Fruit fly (Drosophila melanogaster): ENCODE results near the gene CG17380.

CG17380 gene

dm6 chr3R:23386907-23387306 is 16.6 kb downstream of the CG17380 start (continued):
- TF ChIP-seq Eip75B (GFP tag; optimal IDR thresholded peaks at IDR 0.05) = no peak
- peak; percentile 3 for TF ChIP-seq CG3032 (tag; optimal IDR thresholded peaks at IDR 0.05)
- TF ChIP-seq CG32006 (GFP tag; optimal IDR thresholded peaks at IDR 0.05) = peak; percentile 71
- TF ChIP-seq CG4318 (GFP tag; optimal IDR thresholded peaks at IDR 0.05) = peak; percentile 57
- TF ChIP-seq net (GFP tag; optimal IDR thresholded peaks at IDR 0.05) = peak; percentile 39
- TF ChIP-seq Sox15 (GFP tag; optimal IDR thresholded peaks at IDR 0.05) = no peak
- TF ChIP-seq CG8319 (GFP tag; optimal IDR thresholded peaks at IDR 0.05) = no peak
- no peak for TF ChIP-seq svp (GFP tag)
- no peak for TF ChIP-seq CG7368 (GFP tag; optimal IDR thresholded peaks at IDR 0.05)
- peak; percentile 44 for TF ChIP-seq CG3919 (GFP tag; optimal IDR thresholded peaks at IDR 0.05)
- TF ChIP-seq CG6276 (GFP tag; optimal IDR thresholded peaks at IDR 0.05) = peak; percentile 54
- TF ChIP-seq CG8632 (GFP tag; optimal IDR thresholded peaks at IDR 0.05) = no peak
- no peak for TF ChIP-seq Eip93F (GFP tag; optimal IDR thresholded peaks at IDR 0.05)
- TF ChIP-seq CG11762 (GFP tag; optimal IDR thresholded peaks at IDR 0.05; ENCODE audit: insufficient read depth) = peak; percentile 8
- TF ChIP-seq CG34406 (GFP tag; optimal IDR thresholded peaks at IDR 0.05) = no peak
- peak; percentile 58 for TF ChIP-seq OdsH (GFP tag; optimal IDR thresholded peaks at IDR 0.05)
- peak; percentile 7 for TF ChIP-seq CG11902 (GFP tag; optimal IDR thresholded peaks at IDR 0.05)
- peak; percentile 35 for TF ChIP-seq achi (GFP tag; optimal IDR thresholded peaks at IDR 0.05)
- peak; percentile 54; the same call in 1 of the 2 replicates for TF ChIP-seq Gug (GFP tag; IDR thresholded peaks at IDR 0.05)
- TF ChIP-seq fd85E (GFP tag; optimal IDR thresholded peaks at IDR 0.05) = no peak
- peak; percentile 71; the same call in 2 of the 3 replicates for TF ChIP-seq CG6163 (GFP tag; IDR thresholded peaks at IDR 0.05)
- TF ChIP-seq Eip78C (GFP tag) = peak; percentile 84
- TF ChIP-seq Hr4 (GFP tag; optimal IDR thresholded peaks at IDR 0.05) = peak; percentile 77
- TF ChIP-seq CG6854 (GFP tag; optimal IDR thresholded peaks at IDR 0.05) = no peak
- TF ChIP-seq CG15336 (GFP tag; IDR thresholded peaks at IDR 0.05) = peak; percentile 84
- TF ChIP-seq Hr39 (GFP tag; optimal IDR thresholded peaks at IDR 0.05) = peak; percentile 14
- no peak for TF ChIP-seq ss (GFP tag; optimal IDR thresholded peaks at IDR 0.05)
- TF ChIP-seq CG6808 (GFP tag; optimal IDR thresholded peaks at IDR 0.05) = no peak
- no peak for TF ChIP-seq fd59A (GFP tag; optimal IDR thresholded peaks at IDR 0.05)
- TF ChIP-seq esn (GFP tag; optimal IDR thresholded peaks at IDR 0.05) = no peak
- TF ChIP-seq topi (GFP tag; optimal IDR thresholded peaks at IDR 0.05) = peak; percentile 29
- TF ChIP-seq CG11294 (GFP tag; IDR thresholded peaks at IDR 0.05) = peak; percentile 46; the same call in 1 of the 2 replicates

dm6 chr3R:23386021-23386457 is 17.5 kb downstream of the CG17380 start:
- TF ChIP-seq CG6808 (GFP tag; optimal IDR thresholded peaks at IDR 0.05) (no peak), Lpt (GFP tag; optimal IDR thresholded peaks at IDR 0.05) (no peak), fkh (GFP tag; optimal IDR thresholded peaks at IDR 0.05) (peak; percentile 62), pdm3 (GFP tag; optimal IDR thresholded peaks at IDR 0.05) (peak; percentile 3), CG16779 (tag; optimal IDR thresholded peaks at IDR 0.05) (peak; percentile 41), fd85E (GFP tag; optimal IDR thresholded peaks at IDR 0.05) (no peak), acj6 (GFP tag; optimal IDR thresholded peaks at IDR 0.05) (no peak), Sox14 (GFP tag; optimal IDR thresholded peaks at IDR 0.05) (peak; percentile 75), vri (GFP tag; optimal IDR thresholded peaks at IDR 0.05) (peak; percentile 19), net (GFP tag; optimal IDR thresholded peaks at IDR 0.05) (no peak), Eip78C (GFP tag) (peak; percentile 62)

- TF ChIP-seq svp (GFP tag) (peak; percentile 33), cyc (GFP tag; optimal IDR thresholded peaks at IDR 0.05) (no peak), net (GFP tag; optimal IDR thresholded peaks at IDR 0.05) (peak; percentile 50), CG6792 (GFP tag; optimal IDR thresholded peaks at IDR 0.05) (peak; percentile 10), salr (GFP tag; optimal IDR thresholded peaks at IDR 0.05) (peak in 1 of 2 experiments; percentile 41), topi (GFP tag; optimal IDR thresholded peaks at IDR 0.05) (no peak), CG3032 (tag; optimal IDR thresholded peaks at IDR 0.05) (no peak), CG6163 (GFP tag; IDR thresholded peaks at IDR 0.05) (0 out of 3 replicates have a peak, but pooled peaks have one; percentile 46), Eip75B (GFP tag; optimal IDR thresholded peaks at IDR 0.05) (no peak), esn (GFP tag; optimal IDR thresholded peaks at IDR 0.05) (no peak), CG10631 (GFP tag; optimal IDR thresholded peaks at IDR 0.05) (no peak), CG34406 (GFP tag; optimal IDR thresholded peaks at IDR 0.05) (no peak), Ets21C (GFP tag; optimal IDR thresholded peaks at IDR 0.05) (no peak), CG1621 (tag; optimal IDR thresholded peaks at IDR 0.05) (peak; percentile 27), CG6854 (GFP tag; optimal IDR thresholded peaks at IDR 0.05) (peak; percentile 40), CG6276 (GFP tag; optimal IDR thresholded peaks at IDR 0.05) (peak; percentile 77), Sox15 (GFP tag; optimal IDR thresholded peaks at IDR 0.05) (no peak), CG31627 (GFP tag; optimal IDR thresholded peaks at IDR 0.05) (no peak), Sox14 (GFP tag; optimal IDR thresholded peaks at IDR 0.05) (peak; percentile 18), CG11902 (GFP tag; optimal IDR thresholded peaks at IDR 0.05) (no peak), Eip93F (GFP tag; optimal IDR thresholded peaks at IDR 0.05) (no peak), Hr4 (GFP tag; optimal IDR thresholded peaks at IDR 0.05) (no peak)
Observed at dm6 chr3R:23384591-23385260, 18.8 kb downstream of the CG17380 start, which contains the start of gene CG4393. Gene CG4393 (minus strand): TSS chr3R:23384777.
